Worm (Caenorhabditis elegans): Measurements from ENCODE around the gene kbp-1.

- TF ChIP-seq nhr-6 (tag; optimal IDR thresholded peaks at IDR 0.05) (peak; percentile 12), unc-130 (GFP tag; optimal IDR thresholded peaks at IDR 0.05) (no peak), pha-4 (GFP tag; IDR thresholded peaks at IDR 0.05) (no peak), pha-4 (tag; optimal IDR thresholded peaks at IDR 0.05) (no peak), nhr-28 (tag; optimal IDR thresholded peaks at IDR 0.05) (peak; percentile 83), ces-1 (GFP tag; optimal IDR thresholded peaks at IDR 0.05) (no peak), nhr-11 (tag; optimal IDR thresholded peaks at IDR 0.05) (no peak), aly-2 (tag; optimal IDR thresholded peaks at IDR 0.05) (no peak), snpc-4 (tag; optimal IDR thresholded peaks at IDR 0.05) (no peak), unc-62 (GFP tag; optimal IDR thresholded peaks at IDR 0.05 in 1 of 2) (peak in 1 of 2 experiments; percentile 94), unc-62 (tag; optimal IDR thresholded peaks at IDR 0.05) (no peak), ceh-62 (tag; optimal IDR thresholded peaks at IDR 0.05) (no peak), nhr-237 (tag; optimal IDR thresholded peaks at IDR 0.05) (no peak), Y75B8A.6 (GFP tag; IDR thresholded peaks at IDR 0.05) (no peak)
These were observed 5.5 kb upstream of the kbp-1 start, which contains the start of gene sma-3 for ce11 chrIII:6863901-6864300.
